Fruit fly (Drosophila melanogaster) whole organism, wandering third instar larva: ENCODE measurements around the gene CG43402.

ENCODE experiments used
- Abd-B ChIP-seq: fragments of >200 bp; optimal IDR thresholded peaks from 2 replicates; lab custom pipeline; 2017; ENCODE audit warnings: missing biosample characterization, missing genetic modification characterization
- CrebA ChIP-seq: fragments of 200-800 bp; sonication (Bioruptor generic); optimal IDR thresholded peaks from 2 replicates; lab custom pipeline; 2016; ENCODE audit warnings: missing biosample characterization, mild to moderate bottlenecking, missing genetic modification characterization, borderline replicate concordance
- Dif ChIP-seq: fragments of 200-275, 200-300 bp; sonication (Bioruptor generic); optimal IDR thresholded peaks from 2 replicates; lab custom pipeline; 2018; ENCODE audit warnings: missing biosample characterization, missing genetic modification characterization; ENCODE audit not compliant: partially characterized antibody
- GATAd ChIP-seq: sonication (Bioruptor generic); optimal IDR thresholded peaks from 2 replicates; lab custom pipeline; 2016; ENCODE audit warnings: missing biosample characterization, missing genetic modification characterization
- Hr78 ChIP-seq: fragments of >200 bp; optimal IDR thresholded peaks from 2 replicates; lab custom pipeline; 2017; ENCODE audit warnings: missing biosample characterization, missing genetic modification characterization
- Myc ChIP-seq: fragments of >200 bp; optimal IDR thresholded peaks from 2 replicates; lab custom pipeline; 2017
- Vsx2 ChIP-seq: fragments of 200-300, 225-300 bp; sonication (Bioruptor generic); optimal IDR thresholded peaks from 2 replicates; lab custom pipeline; 2018; ENCODE audit warnings: missing biosample characterization, missing genetic modification characterization; ENCODE audit not compliant: partially characterized antibody
- dsf ChIP-seq: sonication (Bioruptor generic); optimal IDR thresholded peaks from 2 replicates; lab custom pipeline; 2016; ENCODE audit warnings: missing biosample characterization, missing genetic modification characterization, borderline replicate concordance
- ey ChIP-seq: fragments of 200-800 bp; sonication (Bioruptor generic); optimal IDR thresholded peaks from 2 replicates; lab custom pipeline; 2016; ENCODE audit warnings: missing biosample characterization, missing genetic modification characterization
- jim ChIP-seq: fragments of 175-275, 200-325 bp; sonication (Bioruptor generic); optimal IDR thresholded peaks from 2 replicates; lab custom pipeline; 2016; ENCODE audit warnings: missing biosample characterization, mild to moderate bottlenecking, missing genetic modification characterization
- lola ChIP-seq: fragments of >200 bp; optimal IDR thresholded peaks from 2 replicates; lab custom pipeline; 2017; ENCODE audit warnings: missing biosample characterization, missing genetic modification characterization
- psq ChIP-seq: fragments of 200-800 bp; sonication (Bioruptor generic); optimal IDR thresholded peaks from 3 replicates; lab custom pipeline; 2017; ENCODE audit warnings: missing biosample characterization, mild to moderate bottlenecking, missing genetic modification characterization, moderate library complexity
- sv ChIP-seq: fragments of 200-800 bp; sonication (Bioruptor generic); optimal IDR thresholded peaks from 3 replicates; lab custom pipeline; 2016; ENCODE audit warnings: missing biosample characterization, missing genetic modification characterization
- usp ChIP-seq: fragments of >200 bp; optimal IDR thresholded peaks from 2 replicates; lab custom pipeline; 2017; ENCODE audit warnings: missing biosample characterization, missing genetic modification characterization

DNA sequence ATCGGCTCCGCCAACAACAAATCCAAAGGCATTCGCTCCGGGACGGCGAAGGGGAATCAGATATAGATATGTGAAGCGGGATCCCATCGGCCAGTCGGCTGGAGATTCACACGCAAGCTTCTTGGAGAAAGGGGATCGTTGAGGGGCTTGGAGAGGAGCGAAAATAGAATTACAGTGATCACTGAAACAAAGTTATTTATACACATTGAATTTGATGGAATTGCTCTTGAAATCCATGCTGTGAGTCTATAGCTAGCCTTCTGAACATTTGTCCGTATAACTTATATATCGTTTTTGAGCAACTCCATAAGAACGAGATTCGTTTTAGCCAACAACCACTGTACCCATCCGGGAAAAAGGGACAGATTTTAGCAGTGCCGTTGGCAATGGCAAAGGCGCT is 17.6 kb upstream of the CG43402 start:
- TF ChIP-seq Myc (lab: Kevin White, UChicago) (no peak), jim (GFP tag; lab: Kevin White, UChicago) (no peak), Hr78 (no peak), sv (no peak), dsf (GFP tag; lab: Kevin White, UChicago) (no peak), Abd-B (GFP tag; lab: Kevin White, UChicago) (no peak), psq (GFP tag; lab: Kevin White, UChicago) (peak; percentile 83), Dif (GFP tag; lab: Kevin White, UChicago) (no peak), usp (GFP tag; lab: Kevin White, UChicago) (no peak), ey (GFP tag; lab: Kevin White, UChicago) (peak; percentile 95), CrebA (peak; percentile 44), GATAd (peak; percentile 14), Vsx2 (GFP tag; lab: Kevin White, UChicago) (peak; percentile 67), lola (no peak)
